Fruit fly (Drosophila melanogaster) whole organism, embryonic: Measurements from ENCODE around the gene Kaz-m1.

Source experiments
- Blimp-1 ChIP-seq: fragments of 200-800 bp; sonication (Bioruptor generic); optimal IDR thresholded peaks from 3 replicates; lab custom pipeline; 2018; ENCODE audit warnings: missing biosample characterization, missing genetic modification characterization, mild to moderate bottlenecking, moderate library complexity, missing genetic modification reagents
- CG10147 ChIP-seq: fragments of 200-800 bp; sonication (Bioruptor generic); optimal IDR thresholded peaks from 2 replicates; lab custom pipeline; 2019; ENCODE audit warnings: missing biosample characterization, mild to moderate bottlenecking, missing genetic modification characterization, moderate library complexity
- CG10959 ChIP-seq: fragments of 200-800 bp; sonication (Bioruptor generic); IDR thresholded peaks from 2 replicates; pipeline ENCODE4 v1.3.6; 2022; ENCODE audit warnings: missing biosample characterization, missing genetic modification characterization
- CG11247 ChIP-seq: fragments of 200-800 bp; sonication (Bioruptor generic); IDR thresholded peaks from 2 replicates; pipeline ENCODE4 v1.3.6; 2022; ENCODE audit warnings: missing biosample characterization, missing genetic modification characterization
- CG12236 ChIP-seq: fragments of 200-800 bp; sonication (Bioruptor generic); optimal IDR thresholded peaks from 2 replicates; lab custom pipeline; 2016; ENCODE audit warnings: missing biosample characterization, missing genetic modification characterization
- CG13296 ChIP-seq: fragments of 200-800 bp; sonication (Bioruptor generic); optimal IDR thresholded peaks from 3 replicates; lab custom pipeline; 2018; ENCODE audit warnings: missing biosample characterization, mild to moderate bottlenecking, missing genetic modification characterization
- CG15073 ChIP-seq: fragments of 200-800 bp; sonication (Bioruptor generic); optimal IDR thresholded peaks from 2 replicates; lab custom pipeline; 2016; ENCODE audit warnings: missing biosample characterization, missing genetic modification characterization
- CG16863 ChIP-seq: fragments of 200-800 bp; sonication (Bioruptor generic); optimal IDR thresholded peaks from 3 replicates; lab custom pipeline; 2016; ENCODE audit warnings: missing biosample characterization, missing genetic modification characterization
- CG17385 ChIP-seq: fragments of 200-800 bp; sonication (Bioruptor generic); optimal IDR thresholded peaks from 3 replicates; lab custom pipeline; 2018; ENCODE audit warnings: missing biosample characterization, mild to moderate bottlenecking, missing genetic modification characterization
- CG3065 ChIP-seq: fragments of 200-800 bp; sonication (Bioruptor generic); optimal IDR thresholded peaks from 2 replicates; lab custom pipeline; 2016; ENCODE audit warnings: missing biosample characterization, missing genetic modification characterization
- CG4328 ChIP-seq: fragments of 200-800 bp; sonication (Bioruptor generic); optimal IDR thresholded peaks from 3 replicates; lab custom pipeline; 2017; ENCODE audit warnings: missing biosample characterization, missing genetic modification reagents, missing genetic modification characterization
- CG4820 ChIP-seq: fragments of 200-800 bp; sonication (Bioruptor generic); optimal IDR thresholded peaks from 3 replicates; lab custom pipeline; 2016; ENCODE audit warnings: missing biosample characterization, missing genetic modification characterization
- CG7372 ChIP-seq: fragments of 200-800 bp; sonication (Bioruptor generic); IDR thresholded peaks from 2 replicates; pipeline ENCODE4 v1.3.6; 2022; ENCODE audit warnings: missing biosample characterization, missing genetic modification characterization
- CG8765 ChIP-seq: fragments of 200-800 bp; sonication (Bioruptor generic); IDR thresholded peaks from 2 replicates; pipeline ENCODE4 v1.3.6; 2022; ENCODE audit warnings: missing biosample characterization, missing genetic modification characterization
- CG9817 ChIP-seq: fragments of 200-800 bp; sonication (Bioruptor generic); optimal IDR thresholded peaks from 2 replicates; lab custom pipeline; 2018; ENCODE audit warnings: missing biosample characterization, mild to moderate bottlenecking, missing genetic modification characterization, moderate library complexity
- CG9876 ChIP-seq: fragments of 200-800 bp; sonication (Bioruptor generic); optimal IDR thresholded peaks from 2 replicates; lab custom pipeline; 2016; ENCODE audit warnings: missing biosample characterization, missing genetic modification characterization
- D19A ChIP-seq: fragments of 200-800 bp; optimal IDR thresholded peaks from 3 replicates; lab custom pipeline; 2019; ENCODE audit warnings: missing biosample characterization, mild to moderate bottlenecking, missing genetic modification characterization, moderate library complexity
- Dip3 ChIP-seq: fragments of 200-800 bp; sonication (Bioruptor generic); optimal IDR thresholded peaks from 3 replicates; lab custom pipeline; 2016; ENCODE audit warnings: missing biosample characterization, missing genetic modification characterization
- Doc3 ChIP-seq: fragments of 200-800 bp; sonication (Bioruptor generic); IDR thresholded peaks from 3 replicates; pipeline ENCODE4 v1.3.6; 2022; ENCODE audit warnings: missing biosample characterization, missing genetic modification characterization; ENCODE audit not compliant: partially characterized antibody
- E2f2 ChIP-seq: fragments of 200-800 bp; sonication (Bioruptor generic); IDR thresholded peaks from 2 replicates; pipeline ENCODE4 v1.3.6; 2022; ENCODE audit warnings: missing biosample characterization, missing genetic modification characterization
- Eip74EF ChIP-seq, 2 experiments: fragments of 200-800 bp in 1 of 2; fragments of >200 bp in 1 of 2; sonication (Bioruptor generic) in 1 of 2; optimal IDR thresholded peaks; 2 replicates each; lab custom pipeline; 2017 to 2019; ENCODE audit warnings: missing biosample characterization in 2 of 2, missing genetic modification characterization in 2 of 2, mild to moderate bottlenecking in 1 of 2, moderate library complexity in 1 of 2
- Gug ChIP-seq: fragments of 200-800 bp; sonication (Bioruptor generic); IDR thresholded peaks from 4 replicates; pipeline ENCODE4 v1.3.6; 2022; ENCODE audit warnings: missing biosample characterization, missing genetic modification characterization
- HmgZ ChIP-seq: fragments of 200-800 bp; sonication (Bioruptor generic); optimal IDR thresholded peaks from 2 replicates; lab custom pipeline; 2018; ENCODE audit warnings: missing biosample characterization, mild to moderate bottlenecking, missing genetic modification characterization
- Mrtf ChIP-seq: fragments of 200-800 bp; sonication (Bioruptor generic); IDR thresholded peaks from 3 replicates; pipeline ENCODE4 v1.3.6; 2022; ENCODE audit warnings: missing biosample characterization, missing genetic modification characterization
- PHDP ChIP-seq: fragments of 200-800 bp; sonication (Bioruptor generic); optimal IDR thresholded peaks from 3 replicates; lab custom pipeline; 2018; ENCODE audit warnings: missing biosample characterization, mild to moderate bottlenecking, missing genetic modification characterization, moderate library complexity
- Scr ChIP-seq: fragments of 200-800 bp; sonication (Bioruptor generic); IDR thresholded peaks from 2 replicates; pipeline ENCODE4 v1.3.6; 2022; ENCODE audit warnings: missing biosample characterization, missing genetic modification characterization; ENCODE audit not compliant: partially characterized antibody
- Taf1 ChIP-seq: fragments of 200-800 bp; sonication (Bioruptor generic); IDR thresholded peaks from 2 replicates; pipeline ENCODE4 v1.3.6; 2022; ENCODE audit warnings: missing biosample characterization, missing genetic modification characterization
- abd-A ChIP-seq: fragments of 200-800 bp; sonication (Bioruptor generic); optimal IDR thresholded peaks from 3 replicates; lab custom pipeline; 2019; ENCODE audit warnings: missing biosample characterization, mild to moderate bottlenecking, missing genetic modification characterization, moderate library complexity
- caup ChIP-seq: fragments of 200-800 bp; sonication (Bioruptor generic); optimal IDR thresholded peaks from 3 replicates; lab custom pipeline; 2017; ENCODE audit warnings: missing biosample characterization, mild to moderate bottlenecking, missing genetic modification characterization, moderate library complexity; ENCODE audit not compliant: severe bottlenecking
- ci ChIP-seq: fragments of 200-800 bp; sonication (Bioruptor generic); IDR thresholded peaks from 3 replicates; pipeline ENCODE4 v1.3.6; 2022; ENCODE audit warnings: missing biosample characterization, missing genetic modification characterization
- dysf ChIP-seq: fragments of 200-800 bp; sonication (Bioruptor generic); IDR thresholded peaks from 3 replicates; pipeline ENCODE4 v1.3.6; 2022; ENCODE audit warnings: missing biosample characterization, missing genetic modification characterization
- fd102C ChIP-seq: fragments of 200-800 bp; sonication (Bioruptor generic); optimal IDR thresholded peaks from 2 replicates; lab custom pipeline; 2018; ENCODE audit warnings: missing biosample characterization, mild to moderate bottlenecking, missing genetic modification characterization, moderate library complexity
- fd96Cb ChIP-seq: fragments of 200-800 bp; sonication (Bioruptor generic); optimal IDR thresholded peaks from 2 replicates; lab custom pipeline; 2018; ENCODE audit warnings: missing biosample characterization, mild to moderate bottlenecking, missing genetic modification characterization, moderate library complexity
- gce ChIP-seq: fragments of 200-800 bp; sonication (Bioruptor generic); IDR thresholded peaks from 3 replicates; pipeline ENCODE4 v1.3.6; 2022; ENCODE audit warnings: missing biosample characterization, missing genetic modification characterization
- klu ChIP-seq: fragments of 200-800 bp; sonication (Bioruptor generic); IDR thresholded peaks from 2 replicates; pipeline ENCODE4 v1.3.6; 2022; ENCODE audit warnings: missing biosample characterization, missing genetic modification characterization
- knrl ChIP-seq: fragments of 200-800 bp; sonication (Bioruptor generic); IDR thresholded peaks from 3 replicates; pipeline ENCODE4 v1.3.6; 2022; ENCODE audit warnings: missing biosample characterization, missing genetic modification characterization; ENCODE audit not compliant: partially characterized antibody
- mam ChIP-seq: fragments of 200-800 bp; sonication (Bioruptor generic); optimal IDR thresholded peaks from 3 replicates; lab custom pipeline; 2016; ENCODE audit warnings: missing biosample characterization, missing genetic modification characterization
- nom ChIP-seq: fragments of 200-800 bp; sonication (Bioruptor generic); optimal IDR thresholded peaks from 2 replicates; lab custom pipeline; 2017; ENCODE audit warnings: missing biosample characterization, missing genetic modification characterization, mild to moderate bottlenecking, moderate library complexity, missing genetic modification reagents
- org-1 ChIP-seq: fragments of 200-800 bp; sonication (Bioruptor generic); optimal IDR thresholded peaks from 2 replicates; lab custom pipeline; 2017; ENCODE audit warnings: missing biosample characterization, missing genetic modification characterization
- p53 ChIP-seq: fragments of 200-800 bp; sonication (Bioruptor generic); optimal IDR thresholded peaks from 2 replicates; lab custom pipeline; 2016; ENCODE audit warnings: missing biosample characterization, missing genetic modification characterization
- phol ChIP-seq: fragments of 200-800 bp; sonication (Bioruptor generic); optimal IDR thresholded peaks from 3 replicates; lab custom pipeline; 2018; ENCODE audit warnings: missing biosample characterization, mild to moderate bottlenecking, missing genetic modification characterization, moderate library complexity
- pita ChIP-seq: fragments of 200-800 bp; sonication (Bioruptor generic); optimal IDR thresholded peaks from 2 replicates; lab custom pipeline; 2017; ENCODE audit warnings: missing biosample characterization, mild to moderate bottlenecking, missing genetic modification characterization
- pzg ChIP-seq: fragments of 200-800 bp; sonication (Bioruptor generic); optimal IDR thresholded peaks from 3 replicates; lab custom pipeline; 2018; ENCODE audit warnings: missing biosample characterization, mild to moderate bottlenecking, missing genetic modification characterization, moderate library complexity
- schlank ChIP-seq: fragments of 200-800 bp; sonication (Bioruptor generic); optimal IDR thresholded peaks from 2 replicates; lab custom pipeline; 2018; ENCODE audit warnings: missing biosample characterization, mild to moderate bottlenecking, missing genetic modification characterization
- sisA ChIP-seq: fragments of 200-800 bp; sonication (Bioruptor generic); IDR thresholded peaks from 2 replicates; pipeline ENCODE4 v1.3.6; 2022; ENCODE audit warnings: missing biosample characterization, missing genetic modification characterization
- slp2 ChIP-seq: fragments of 200-800 bp; sonication (Bioruptor generic); optimal IDR thresholded peaks from 2 replicates; lab custom pipeline; 2016; ENCODE audit warnings: missing biosample characterization, missing genetic modification characterization
- sqz ChIP-seq: fragments of 200-800 bp; sonication (Bioruptor generic); optimal IDR thresholded peaks from 3 replicates; lab custom pipeline; 2018; ENCODE audit warnings: missing biosample characterization, mild to moderate bottlenecking, missing genetic modification characterization
- stc ChIP-seq: fragments of 200-800 bp; sonication (Bioruptor generic); IDR thresholded peaks from 2 replicates; pipeline ENCODE4 v1.3.6; 2022; ENCODE audit warnings: missing biosample characterization, missing genetic modification characterization
- tgo ChIP-seq: fragments of 200-800 bp; sonication (Bioruptor generic); IDR thresholded peaks from 3 replicates; pipeline ENCODE4 v1.3.6; 2022; ENCODE audit warnings: missing biosample characterization, missing genetic modification characterization

Kaz-m1 gene

DNA sequence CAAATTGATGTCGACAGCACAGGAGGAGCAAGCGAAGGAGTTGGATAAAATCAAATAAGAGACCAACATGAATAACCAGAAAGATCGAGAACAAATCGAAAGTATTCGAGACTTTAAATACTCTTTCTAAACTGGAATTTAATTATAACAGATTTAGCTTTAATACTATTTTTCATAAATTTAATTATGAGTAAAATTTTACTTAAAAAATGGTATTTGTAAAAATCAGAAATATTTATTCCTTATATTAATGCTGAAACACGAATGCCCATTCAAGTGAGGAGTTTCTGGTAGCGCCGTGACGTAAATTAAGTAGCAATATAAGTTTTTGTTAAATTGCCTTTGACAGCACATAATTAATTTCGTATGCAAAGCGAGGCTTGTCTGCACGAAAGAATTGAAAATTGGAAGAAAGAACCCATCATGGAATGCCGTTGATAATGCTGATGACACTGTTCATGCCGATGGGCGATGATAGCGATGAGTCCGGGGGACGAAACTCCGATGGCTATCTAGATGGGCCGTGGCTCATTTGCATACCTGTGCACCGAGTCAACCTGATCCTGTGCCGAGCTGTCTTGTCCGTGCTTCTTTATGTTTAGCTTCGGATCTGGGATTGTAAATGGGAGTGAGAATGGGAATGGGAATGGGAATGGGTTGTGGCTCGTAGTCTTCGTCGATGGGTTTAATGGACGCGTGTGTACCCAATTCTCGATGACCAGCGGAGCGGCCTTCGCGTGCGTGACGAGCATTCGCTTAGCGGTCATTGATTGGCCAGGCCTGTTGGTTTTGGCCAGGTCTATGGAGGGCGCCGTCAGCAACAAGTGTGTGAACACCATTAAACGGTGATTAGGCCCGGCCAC, 1.5 kb upstream of the Kaz-m1 start (continued):
- TF ChIP-seq CG10147 (GFP tag; lab: Kevin White, UChicago) (no peak), CG9817 (tag; lab: Kevin White, UChicago) (no peak), Dip3 (GFP tag; lab: Kevin White, UChicago) (no peak), Doc3 (GFP tag; lab: Robert Waterston, UW) (no peak), Scr (no peak), CG7372 (GFP tag; lab: Robert Waterston, UW) (no peak), CG13296 (GFP tag; lab: Kevin White, UChicago) (no peak), caup (GFP tag; lab: Kevin White, UChicago) (no peak), sqz (GFP tag; lab: Kevin White, UChicago) (no peak), knrl (GFP tag; lab: Robert Waterston, UW) (no peak), pita (GFP tag; lab: Kevin White, UChicago) (no peak), abd-A (tag; lab: Kevin White, UChicago) (peak; percentile 75), CG10959 (GFP tag; lab: Robert Waterston, UW) (no peak), CG4328 (no peak), D19A (peak; percentile 99), ci (GFP tag; lab: Robert Waterston, UW) (no peak), p53 (no peak), pzg (no peak), gce (GFP tag; lab: Robert Waterston, UW) (no peak), mam (no peak), CG11247 (GFP tag; lab: Robert Waterston, UW) (no peak), slp2 (GFP tag; lab: Kevin White, UChicago) (no peak), dysf (GFP tag; lab: Robert Waterston, UW) (no peak), CG9876 (GFP tag; lab: Kevin White, UChicago) (no peak), schlank (tag; lab: Kevin White, UChicago) (no peak), phol (tag; lab: Kevin White, UChicago) (peak; percentile 63), Mrtf (no peak), CG17385 (GFP tag; lab: Kevin White, UChicago) (peak; percentile 12), HmgZ (tag; lab: Kevin White, UChicago) (no peak), PHDP (tag; lab: Kevin White, UChicago) (peak; percentile 52), CG3065 (no peak), klu (GFP tag; lab: Robert Waterston, UW) (no peak), fd102C (GFP tag; lab: Kevin White, UChicago) (no peak), CG15073 (GFP tag; lab: Kevin White, UChicago) (no peak), Blimp-1 (peak; percentile 78), Taf1 (no peak), sisA (GFP tag; lab: Robert Waterston, UW) (no peak), stc (GFP tag; lab: Robert Waterston, UW) (no peak), CG12236 (GFP tag; lab: Kevin White, UChicago) (no peak), Gug (GFP tag; lab: Robert Waterston, UW) (no peak), CG16863 (GFP tag; lab: Kevin White, UChicago) (no peak), CG8765 (GFP tag; lab: Robert Waterston, UW) (no peak), CG4820 (no peak), E2f2 (GFP tag; lab: Robert Waterston, UW) (0 out of 2 replicates have a peak, but pooled peaks have one; percentile 11), tgo (GFP tag; lab: Robert Waterston, UW) (no peak), nom (GFP tag; lab: Kevin White, UChicago) (no peak), fd96Cb (tag; lab: Kevin White, UChicago) (peak; percentile 51), org-1 (GFP tag; lab: Kevin White, UChicago) (no peak), Eip74EF (GFP tag; optimal IDR thresholded peaks at IDR 0.05; lab: Kevin White, UChicago) (peak in 1 of 2 experiments; percentile 21)
